Fruit fly (Drosophila melanogaster): ENCODE measurements around the gene CG4291.

The CG4291 gene

DNA sequence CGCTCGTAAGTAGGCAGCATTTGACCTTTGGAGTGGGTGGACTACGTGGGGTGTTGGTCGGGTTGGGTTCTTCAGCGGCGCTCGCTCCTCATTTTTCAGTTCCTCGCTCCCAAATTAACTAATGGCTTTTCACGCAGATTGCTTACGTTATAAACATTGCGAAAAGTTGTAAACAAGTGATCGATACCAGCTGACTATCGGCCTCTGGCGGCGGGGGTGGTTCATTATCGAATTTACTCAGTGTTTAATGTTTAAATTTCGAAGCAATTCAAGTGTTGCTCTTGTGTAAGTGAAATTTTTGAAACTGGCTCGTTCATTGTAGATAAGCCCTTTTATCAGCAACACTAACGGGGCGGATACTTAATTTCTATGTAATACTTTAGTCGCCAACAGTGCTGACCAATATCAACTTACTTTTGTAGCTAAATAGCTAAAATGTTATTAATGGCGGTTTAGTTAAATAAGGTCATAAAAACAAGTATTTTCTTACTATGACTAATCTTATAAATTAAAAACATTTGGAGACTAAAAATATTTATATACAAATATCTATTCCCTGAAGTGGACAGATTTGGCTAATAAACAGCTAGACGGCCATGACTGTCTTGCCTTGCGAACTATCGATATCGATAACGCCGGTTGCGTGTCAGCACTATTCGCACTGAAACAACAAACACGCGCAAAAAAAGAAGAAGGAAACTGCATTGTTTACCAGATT is 33.1 kb downstream of the CG4291 start, which contains the start of the genes PGAP2 and Clp (continued):
- TF ChIP-seq Blimp-1 (GFP tag; optimal IDR thresholded peaks at IDR 0.05): peak; percentile 3
- no peak; the same call in 1 of the 2 replicates for TF ChIP-seq CG11294 (GFP tag; IDR thresholded peaks at IDR 0.05)
- TF ChIP-seq Ets96B (tag; optimal IDR thresholded peaks at IDR 0.05): peak; percentile 69
- TF ChIP-seq Sox14 (GFP tag; optimal IDR thresholded peaks at IDR 0.05): peak; percentile 64
- peak; percentile 38 for TF ChIP-seq CG34406 (GFP tag; optimal IDR thresholded peaks at IDR 0.05)
- peak; percentile 50 for TF ChIP-seq CG6792 (GFP tag; optimal IDR thresholded peaks at IDR 0.05)
- no peak for TF ChIP-seq Hr38 (GFP tag; optimal IDR thresholded peaks at IDR 0.05)
- TF ChIP-seq CG6854 (GFP tag; optimal IDR thresholded peaks at IDR 0.05): peak; percentile 1
- TF ChIP-seq acj6 (GFP tag; optimal IDR thresholded peaks at IDR 0.05): peak; percentile 71
- TF ChIP-seq Eip75B (GFP tag; optimal IDR thresholded peaks at IDR 0.05): no peak
- TF ChIP-seq CG6276 (GFP tag; optimal IDR thresholded peaks at IDR 0.05): no peak
- TF ChIP-seq Lpt (GFP tag; optimal IDR thresholded peaks at IDR 0.05): peak; percentile 13
- no peak for TF ChIP-seq CG4318 (GFP tag; optimal IDR thresholded peaks at IDR 0.05)
- no peak for TF ChIP-seq CG32006 (GFP tag; optimal IDR thresholded peaks at IDR 0.05)
- TF ChIP-seq fd59A (GFP tag; optimal IDR thresholded peaks at IDR 0.05): peak; percentile 51
- TF ChIP-seq dsx (GFP tag; optimal IDR thresholded peaks at IDR 0.05; ENCODE audit: poor library complexity, severe bottlenecking): no peak
- TF ChIP-seq achi (GFP tag; optimal IDR thresholded peaks at IDR 0.05): no peak
- no peak for TF ChIP-seq CG1621 (tag; optimal IDR thresholded peaks at IDR 0.05)
- peak; percentile 41 for TF ChIP-seq CG8632 (GFP tag; optimal IDR thresholded peaks at IDR 0.05)
- peak; percentile 64 for TF ChIP-seq Hr39 (GFP tag; optimal IDR thresholded peaks at IDR 0.05)
- TF ChIP-seq CG9139 (GFP tag; optimal IDR thresholded peaks at IDR 0.05): no peak
- TF ChIP-seq net (GFP tag; optimal IDR thresholded peaks at IDR 0.05): no peak

DNA sequence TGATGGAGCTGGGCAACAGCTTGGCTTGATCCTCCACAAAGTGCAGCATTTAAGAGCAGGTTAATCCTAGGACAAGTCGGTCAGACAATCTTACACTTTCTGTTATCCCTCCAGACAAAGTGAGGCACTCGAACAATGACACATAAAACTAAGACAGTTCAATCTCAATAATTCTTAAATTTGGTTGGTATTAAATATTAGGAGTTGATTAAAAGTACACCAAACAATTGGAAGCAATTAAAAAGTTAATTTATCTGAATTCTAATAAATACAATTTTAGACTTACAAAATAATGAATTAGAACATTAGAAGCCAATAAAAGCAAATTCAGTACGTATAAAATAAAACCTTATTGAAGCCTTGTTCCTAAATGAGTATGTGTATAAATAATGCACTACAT is 34.7 kb downstream of the CG4291 start, which contains the start of gene CG15880:
TSS of gene CG15880 (minus strand) at position 101 of the 400 bp plus-strand sequence.
- TF ChIP-seq Lpt (GFP tag; optimal IDR thresholded peaks at IDR 0.05): no peak
- no peak for TF ChIP-seq Met (GFP tag; optimal IDR thresholded peaks at IDR 0.05)
- TF ChIP-seq ss (GFP tag; optimal IDR thresholded peaks at IDR 0.05): no peak
- TF ChIP-seq CG31627 (GFP tag; optimal IDR thresholded peaks at IDR 0.05): no peak
- TF ChIP-seq CG34406 (GFP tag; optimal IDR thresholded peaks at IDR 0.05): no peak
- TF ChIP-seq Sox102F (GFP tag; optimal IDR thresholded peaks at IDR 0.05): no peak
- no peak for TF ChIP-seq Ets21C (GFP tag; optimal IDR thresholded peaks at IDR 0.05)
- TF ChIP-seq Eip93F (GFP tag; optimal IDR thresholded peaks at IDR 0.05): no peak
- no peak for TF ChIP-seq CG16779 (tag; optimal IDR thresholded peaks at IDR 0.05)
- TF ChIP-seq achi (GFP tag; optimal IDR thresholded peaks at IDR 0.05): no peak
- no peak for TF ChIP-seq salr (GFP tag; optimal IDR thresholded peaks at IDR 0.05)

DNA sequence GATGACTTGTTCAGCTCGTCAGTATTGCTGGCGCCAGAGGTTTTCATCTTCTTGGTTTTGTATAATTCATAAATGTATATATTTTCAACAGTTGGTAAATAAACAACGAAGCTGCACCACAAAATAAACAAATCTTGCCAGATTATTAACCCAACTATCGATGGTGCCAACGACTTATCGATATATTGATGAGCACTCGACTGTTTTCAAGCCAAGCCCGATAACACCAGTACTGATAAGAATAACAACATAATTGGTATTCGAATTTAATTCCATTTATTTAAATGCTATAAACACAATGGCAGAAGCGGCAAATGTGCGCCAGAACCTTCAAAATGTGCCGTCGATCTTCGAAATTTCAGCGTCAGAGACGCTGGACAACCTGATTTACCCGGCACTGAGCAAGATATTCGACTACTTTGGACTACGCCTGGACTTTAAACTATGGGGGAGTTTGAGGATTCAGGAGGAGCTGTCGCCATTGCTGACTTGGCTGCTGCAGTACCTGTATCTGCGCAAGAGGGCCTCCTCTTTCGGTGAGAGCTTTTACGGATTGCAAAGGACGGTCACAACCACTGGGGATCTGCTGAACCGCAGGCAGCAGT is 36.6 kb downstream of the CG4291 start, which contains the start of the genes Saf6 and Pex12:
TSS of gene Saf6 (minus strand) at position 166 of the 605 bp plus-strand sequence.
TSS of gene Pex12 (plus strand) at position 209 of the 605 bp plus-strand sequence.
- TF ChIP-seq CG9139 (GFP tag; optimal IDR thresholded peaks at IDR 0.05): peak; percentile 9
- TF ChIP-seq vri (GFP tag; optimal IDR thresholded peaks at IDR 0.05): no peak
- TF ChIP-seq CG4318 (GFP tag; optimal IDR thresholded peaks at IDR 0.05): no peak
- TF ChIP-seq salr (GFP tag; optimal IDR thresholded peaks at IDR 0.05): no peak
- TF ChIP-seq pdm3 (GFP tag; optimal IDR thresholded peaks at IDR 0.05): no peak
- no peak for TF ChIP-seq Hr39 (GFP tag; optimal IDR thresholded peaks at IDR 0.05)
- no peak for TF ChIP-seq CG11294 (GFP tag; IDR thresholded peaks at IDR 0.05)
- peak; percentile 95 for TF ChIP-seq fkh (GFP tag; optimal IDR thresholded peaks at IDR 0.05)
- no peak for TF ChIP-seq Smox (GFP tag; optimal IDR thresholded peaks at IDR 0.05)
- no peak for TF ChIP-seq Eip93F (GFP tag; optimal IDR thresholded peaks at IDR 0.05)
- peak; percentile 12 for TF ChIP-seq CG6808 (GFP tag; optimal IDR thresholded peaks at IDR 0.05)

All from whole organism, prepupa.